Worm (Caenorhabditis elegans) whole organism, L1 larva: Measurements from ENCODE around the gene F44E2.6.
A peak's percentile ranks its signal among the peaks of the same experiment; 100 is the strongest.

Source experiments
- C16A3.4 ChIP-seq: fragments of 150-350 bp; optimal IDR thresholded peaks from 2 replicates; lab custom pipeline; 2014; ENCODE audit warnings: missing biosample characterization, missing genetic modification characterization
- Y116A8C.19 ChIP-seq: sonication (generic microtip); optimal IDR thresholded peaks from 2 replicates; lab custom pipeline; 2016; ENCODE audit warnings: missing compliant biosample characterization, missing genetic modification characterization, borderline replicate concordance
- alr-1 ChIP-seq: fragments of 200-800 bp; sonication (Bioruptor generic); optimal IDR thresholded peaks from 2 replicates; lab custom pipeline; 2018; ENCODE audit warnings: borderline replicate concordance, mild to moderate bottlenecking, missing genetic modification characterization, missing compliant biosample characterization
- ama-1 ChIP-seq: fragments of 150-350 bp; optimal IDR thresholded peaks from 2 replicates; lab custom pipeline; 2014
- ceh-63 ChIP-seq: fragments of 200-800 bp; sonication (Bioruptor generic); optimal IDR thresholded peaks from 2 replicates; lab custom pipeline; 2018; ENCODE audit warnings: mild to moderate bottlenecking, missing genetic modification characterization, missing compliant biosample characterization
- ceh-8 ChIP-seq: fragments of 200-800 bp; sonication (Bioruptor generic); optimal IDR thresholded peaks from 2 replicates; lab custom pipeline; 2018; ENCODE audit warnings: mild to moderate bottlenecking, missing genetic modification characterization, moderate library complexity, missing compliant biosample characterization
- ceh-82 ChIP-seq, 3 experiments: fragments of 150-350 bp in 1 of 3; sonication (generic microtip) in 2 of 3; optimal IDR thresholded peaks; 2 replicates each; lab custom pipeline; 2014 to 2017; ENCODE audit warnings: missing biosample characterization in 3 of 3, missing genetic modification characterization in 3 of 3
- ceh-90 ChIP-seq: sonication (generic microtip); optimal IDR thresholded peaks from 2 replicates; lab custom pipeline; 2016; ENCODE audit warnings: missing genetic modification characterization, missing compliant biosample characterization
- ces-1 ChIP-seq: fragments of 150-350 bp; optimal IDR thresholded peaks from 2 replicates; lab custom pipeline; 2014; ENCODE audit warnings: missing biosample characterization, missing genetic modification reagents, missing genetic modification characterization
- dsc-1 ChIP-seq: sonication (generic microtip); optimal IDR thresholded peaks from 2 replicates; lab custom pipeline; 2016; ENCODE audit warnings: mild to moderate bottlenecking, missing genetic modification characterization, missing compliant biosample characterization
- efl-1 ChIP-seq, 4 experiments: fragments of 150-350 bp; optimal IDR thresholded peaks in 3 of 4; peaks in 1 of 4; 1 replicate in 1 of 4; 2 replicates in 3 of 4; lab custom pipeline; 2014; ENCODE audit warnings: missing biosample characterization in 2 of 4, missing genetic modification characterization in 2 of 4, missing genetic modification reagents in 2 of 4
- efl-3 ChIP-seq: fragments of 200-800 bp; sonication (Bioruptor generic); optimal IDR thresholded peaks from 2 replicates; lab custom pipeline; 2018; ENCODE audit warnings: mild to moderate bottlenecking, missing genetic modification characterization, missing compliant biosample characterization
- fkh-10 ChIP-seq: sonication (generic microtip); optimal IDR thresholded peaks from 2 replicates; lab custom pipeline; 2017; ENCODE audit warnings: missing biosample characterization, missing genetic modification reagents, missing genetic modification characterization
- fkh-8 ChIP-seq: sonication (generic microtip); optimal IDR thresholded peaks from 2 replicates; lab custom pipeline; 2016; ENCODE audit warnings: mild to moderate bottlenecking, missing genetic modification characterization, missing compliant biosample characterization
- fos-1 ChIP-seq: fragments of 150-350 bp; optimal IDR thresholded peaks from 2 replicates; lab custom pipeline; 2014; ENCODE audit warnings: missing biosample characterization, missing genetic modification characterization
- grh-1 ChIP-seq: fragments of 200-800 bp; sonication (Bioruptor generic); IDR thresholded peaks from 2 replicates; pipeline ENCODE4 v1.3.6; 2022; ENCODE audit warnings: missing genetic modification reagents, missing genetic modification characterization, missing compliant biosample characterization
- hlh-17 ChIP-seq: fragments of 200-800 bp; sonication (Bioruptor generic); optimal IDR thresholded peaks from 2 replicates; lab custom pipeline; 2018; ENCODE audit warnings: missing genetic modification characterization, mild to moderate bottlenecking, missing compliant biosample characterization, moderate library complexity, borderline replicate concordance
- hlh-4 ChIP-seq: sonication (generic microtip); optimal IDR thresholded peaks from 2 replicates; lab custom pipeline; 2016; ENCODE audit warnings: mild to moderate bottlenecking, missing genetic modification characterization, missing compliant biosample characterization
- hpl-2 ChIP-seq: fragments of 150-350 bp; optimal IDR thresholded peaks from 2 replicates; lab custom pipeline; 2014; ENCODE audit warnings: missing biosample characterization, missing genetic modification reagents, missing genetic modification characterization
- isw-1 ChIP-seq: fragments of 200-800 bp; sonication (Bioruptor generic); IDR thresholded peaks from 2 replicates; pipeline ENCODE4 v1.3.6; 2022; ENCODE audit warnings: missing genetic modification characterization, missing compliant biosample characterization
- lin-14 ChIP-seq: fragments of 200-800 bp; sonication (Bioruptor generic); optimal IDR thresholded peaks from 2 replicates; lab custom pipeline; 2018; ENCODE audit warnings: mild to moderate bottlenecking, missing genetic modification characterization, moderate library complexity, missing compliant biosample characterization
- lin-15B ChIP-seq: fragments of 150-350 bp; sonication (generic microtip); optimal IDR thresholded peaks from 3 replicates; lab custom pipeline; 2014; ENCODE audit warnings: missing biosample characterization, missing genetic modification characterization
- lin-35 ChIP-seq, 2 experiments: fragments of 150-350 bp; optimal IDR thresholded peaks; 2 replicates each; lab custom pipeline; 2014; ENCODE audit warnings: missing biosample characterization in 2 of 2, missing genetic modification characterization in 2 of 2, missing genetic modification reagents in 2 of 2
- lsy-2 ChIP-seq, 2 experiments: fragments of 150-350 bp; optimal IDR thresholded peaks; 2 replicates each; lab custom pipeline; 2014; ENCODE audit warnings: missing biosample characterization in 2 of 2, missing genetic modification characterization in 2 of 2
- nhr-11 ChIP-seq: fragments of 150-350 bp; optimal IDR thresholded peaks from 2 replicates; lab custom pipeline; 2014; ENCODE audit warnings: missing biosample characterization, missing genetic modification characterization
- nhr-12 ChIP-seq: sonication (generic microtip); optimal IDR thresholded peaks from 2 replicates; lab custom pipeline; 2017; ENCODE audit warnings: missing biosample characterization, missing genetic modification characterization
- nhr-19 ChIP-seq: fragments of 200-800 bp; sonication (Bioruptor generic); conservative IDR thresholded peaks from 2 replicates; pipeline ENCODE4 v1.3.6; 2022; ENCODE audit warnings: missing genetic modification characterization, missing compliant biosample characterization
- nhr-28 ChIP-seq: fragments of 150-350 bp; optimal IDR thresholded peaks from 2 replicates; lab custom pipeline; 2014; ENCODE audit warnings: missing biosample characterization, missing genetic modification characterization
- nhr-47 ChIP-seq: sonication (generic microtip); optimal IDR thresholded peaks from 2 replicates; lab custom pipeline; 2016; ENCODE audit warnings: mild to moderate bottlenecking, missing genetic modification characterization, moderate library complexity, missing compliant biosample characterization
- nhr-71 ChIP-seq: sonication (generic microtip); optimal IDR thresholded peaks from 2 replicates; lab custom pipeline; 2016; ENCODE audit warnings: mild to moderate bottlenecking, missing genetic modification characterization, moderate library complexity, missing compliant biosample characterization
- nhr-84 ChIP-seq: sonication (generic microtip); optimal IDR thresholded peaks from 2 replicates; lab custom pipeline; 2017; ENCODE audit warnings: missing biosample characterization, missing genetic modification characterization
- nhr-85 ChIP-seq: sonication (generic microtip); peaks from one replicate; lab custom pipeline; 2016; ENCODE audit warnings: missing genetic modification characterization, inconsistent platforms, missing compliant biosample characterization
- nhr-90 ChIP-seq: sonication (generic microtip); optimal IDR thresholded peaks from 2 replicates; lab custom pipeline; 2016; ENCODE audit warnings: mild to moderate bottlenecking, missing genetic modification characterization, missing compliant biosample characterization; ENCODE audit not compliant: poor library complexity
- pag-3 ChIP-seq: sonication (generic microtip); optimal IDR thresholded peaks from 2 replicates; lab custom pipeline; 2017; ENCODE audit warnings: missing genetic modification characterization, mild to moderate bottlenecking, missing compliant biosample characterization, antibody characterized with exemption, borderline replicate concordance; ENCODE audit not compliant: insufficient read depth
- pax-3 ChIP-seq: fragments of 200-800 bp; sonication (Bioruptor generic); optimal IDR thresholded peaks from 2 replicates; lab custom pipeline; 2018; ENCODE audit warnings: mild to moderate bottlenecking, missing genetic modification characterization, moderate library complexity, missing compliant biosample characterization
- pqm-1 ChIP-seq: sonication (generic microtip); optimal IDR thresholded peaks from 3 replicates; lab custom pipeline; 2017; ENCODE audit warnings: missing biosample characterization, missing genetic modification characterization
- rnt-1 ChIP-seq: sonication (generic microtip); optimal IDR thresholded peaks from 2 replicates; lab custom pipeline; 2016; ENCODE audit warnings: mild to moderate bottlenecking, missing genetic modification characterization, moderate library complexity, missing compliant biosample characterization
- snpc-4 ChIP-seq: fragments of 150-350 bp; optimal IDR thresholded peaks from 2 replicates; lab custom pipeline; 2014; ENCODE audit warnings: missing biosample characterization, missing genetic modification characterization
- snu-23 ChIP-seq: sonication (generic microtip); optimal IDR thresholded peaks from 2 replicates; lab custom pipeline; 2016; ENCODE audit warnings: missing genetic modification characterization, missing compliant biosample characterization
- sptf-1 ChIP-seq: fragments of 150-350 bp; optimal IDR thresholded peaks from 2 replicates; lab custom pipeline; 2014; ENCODE audit warnings: missing biosample characterization, missing genetic modification characterization
- swsn-7 ChIP-seq: sonication (generic microtip); optimal IDR thresholded peaks from 2 replicates; lab custom pipeline; 2016; ENCODE audit warnings: missing genetic modification characterization, missing compliant biosample characterization
- tbx-2 ChIP-seq: sonication (generic microtip); optimal IDR thresholded peaks from 2 replicates; lab custom pipeline; 2016; ENCODE audit warnings: missing genetic modification characterization, missing compliant biosample characterization
- unc-130 ChIP-seq: fragments of 150-350 bp; optimal IDR thresholded peaks from 2 replicates; lab custom pipeline; 2017; ENCODE audit warnings: missing biosample characterization, missing genetic modification characterization, inconsistent platforms
- unc-30 ChIP-seq: sonication (generic microtip); optimal IDR thresholded peaks from 2 replicates; lab custom pipeline; 2017; ENCODE audit warnings: missing biosample characterization, missing genetic modification characterization
- unc-62 ChIP-seq: fragments of 150-350 bp; optimal IDR thresholded peaks from 2 replicates; lab custom pipeline; 2014; ENCODE audit warnings: missing biosample characterization, missing genetic modification reagents, missing genetic modification characterization
- unc-86 ChIP-seq: sonication (generic microtip); optimal IDR thresholded peaks from 2 replicates; lab custom pipeline; 2016; ENCODE audit warnings: missing genetic modification characterization, missing compliant biosample characterization
- zag-1 ChIP-seq: fragments of 150-350 bp; optimal IDR thresholded peaks from 2 replicates; lab custom pipeline; 2014; ENCODE audit warnings: missing biosample characterization, missing genetic modification characterization
- zip-4 ChIP-seq: fragments of 200-800 bp; sonication (Bioruptor generic); optimal IDR thresholded peaks from 2 replicates; lab custom pipeline; 2018; ENCODE audit warnings: mild to moderate bottlenecking, missing genetic modification characterization, moderate library complexity, missing compliant biosample characterization
- ztf-4 ChIP-seq: fragments of 150-350 bp; optimal IDR thresholded peaks from 2 replicates; lab custom pipeline; 2014; ENCODE audit warnings: missing biosample characterization, missing genetic modification characterization

The F44E2.6 gene

DNA sequence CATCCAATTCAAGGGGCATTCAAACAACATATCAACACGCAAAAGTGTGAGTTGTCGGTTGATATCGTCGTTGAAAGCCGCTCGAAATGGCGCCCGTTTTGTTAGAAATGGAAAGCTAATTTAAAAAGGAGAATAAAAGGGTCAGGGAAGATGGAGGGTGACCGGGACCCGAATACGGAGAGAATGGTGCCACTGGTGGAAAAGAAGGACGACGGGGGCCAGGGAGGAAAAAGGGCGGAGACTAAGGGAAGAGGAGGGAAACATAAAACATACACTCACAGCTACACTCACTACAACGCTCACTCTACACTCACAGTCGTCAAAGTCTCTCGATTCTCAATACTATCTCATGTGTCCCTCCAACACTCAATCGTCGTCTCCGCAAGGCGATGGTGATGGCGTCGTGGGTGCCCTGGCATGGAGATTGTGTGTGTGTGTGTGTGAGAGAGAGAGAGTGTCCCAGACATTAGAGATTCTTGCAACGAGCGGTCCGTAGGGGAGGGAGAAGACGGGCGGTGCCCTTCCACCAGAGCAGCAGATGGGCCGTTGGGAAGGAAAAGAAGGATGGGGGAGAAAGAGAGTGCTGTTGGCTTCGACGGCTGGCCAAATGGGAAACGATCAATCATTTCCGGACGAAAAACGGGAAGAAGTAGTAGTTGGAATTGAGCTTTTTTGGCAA is 29.1 kb upstream of the F44E2.6 start (continued):
- TF ChIP-seq nhr-12 (no peak), unc-30 (tag; lab: Kevin White, UChicago) (no peak), hpl-2 (no peak), nhr-84 (tag; lab: Kevin White, UChicago) (no peak), ama-1 (peak; percentile 71), lin-14 (GFP tag; lab: Kevin White, UChicago) (peak; percentile 97), nhr-90 (no peak), unc-62 (GFP tag; lab: Kevin White, UChicago) (no peak), ceh-90 (no peak), pax-3 (tag; lab: Kevin White, UChicago) (no peak), dsc-1 (tag; lab: Kevin White, UChicago) (peak; percentile 68), rnt-1 (tag; lab: Kevin White, UChicago) (peak; percentile 82), fos-1 (tag; lab: Kevin White, UChicago) (peak; percentile 72), hlh-4 (no peak), isw-1 (GFP tag; lab: Robert Waterston, UW) (peak; percentile 62), unc-86 (tag; lab: Kevin White, UChicago) (peak; percentile 88), pqm-1 (tag; lab: Kevin White, UChicago) (no peak), pag-3 (tag; lab: Kevin White, UChicago) (no peak), nhr-28 (tag; lab: Kevin White, UChicago) (no peak), alr-1 (no peak), ceh-82 (tag; optimal IDR thresholded peaks at IDR 0.05; lab: Kevin White, UChicago) (peak; percentile 71 to 84 (median 74)), unc-130 (no peak), grh-1 (GFP tag; lab: Robert Waterston, UW) (no peak), zag-1 (tag; lab: Kevin White, UChicago) (peak; percentile 72), ces-1 (no peak), fkh-10 (GFP tag; lab: Kevin White, UChicago) (peak; percentile 70), ztf-4 (tag; lab: Kevin White, UChicago) (peak; percentile 64), fkh-8 (tag; lab: Kevin White, UChicago) (peak; percentile 81), nhr-11 (tag; lab: Kevin White, UChicago) (peak; percentile 42), lin-15B (tag; lab: Kevin White, UChicago) (no peak), efl-1 (optimal IDR thresholded peaks at IDR 0.05; lab: Kevin White, UChicago) (peak; percentile 75 to 76), efl-1 (GFP tag; optimal IDR thresholded peaks at IDR 0.05 in 1 of 2; lab: Kevin White, UChicago) (peak; percentile 25 to 94), zip-4 (no peak), nhr-19 (GFP tag; lab: Robert Waterston, UW) (peak; percentile 78), snu-23 (GFP tag; lab: Kevin White, UChicago) (peak; percentile 94), sptf-1 (tag; lab: Kevin White, UChicago) (no peak), hlh-17 (no peak), Y116A8C.19 (tag; lab: Kevin White, UChicago) (no peak), lsy-2 (tag; optimal IDR thresholded peaks at IDR 0.05; lab: Kevin White, UChicago) (peak; percentile 74 to 88), snpc-4 (tag; lab: Kevin White, UChicago) (peak; percentile 25)

DNA sequence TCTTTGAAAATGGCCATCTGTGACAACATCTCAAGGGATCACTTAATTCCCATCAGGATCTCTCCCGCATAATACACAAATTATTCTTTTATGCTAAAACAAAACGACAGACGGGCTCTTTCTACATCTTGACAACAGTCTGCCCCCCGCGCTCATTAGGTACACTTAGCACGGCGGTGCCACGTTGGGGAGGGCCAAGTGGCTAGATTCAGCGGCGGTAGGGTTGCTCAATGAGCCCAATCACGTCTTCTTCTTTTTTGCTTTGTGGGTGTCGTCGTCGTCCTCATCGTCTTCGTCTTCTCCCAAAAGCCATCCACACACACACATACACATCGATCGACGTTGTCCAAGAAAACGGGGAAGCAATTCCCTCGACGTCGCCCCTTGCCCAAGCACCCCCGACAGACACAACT is 28.0 kb upstream of the F44E2.6 start:
- TF ChIP-seq snu-23 (GFP tag; lab: Kevin White, UChicago) (peak; percentile 8), ceh-63 (GFP tag; lab: Kevin White, UChicago) (peak; percentile 28), lin-35 (GFP tag; optimal IDR thresholded peaks at IDR 0.05; lab: Kevin White, UChicago) (peak in 1 of 2 experiments; percentile 8), nhr-71 (tag; lab: Kevin White, UChicago) (peak; percentile 19), C16A3.4 (tag; lab: Kevin White, UChicago) (no peak), alr-1 (no peak), fkh-10 (GFP tag; lab: Kevin White, UChicago) (peak; percentile 26), nhr-47 (tag; lab: Kevin White, UChicago) (peak; percentile 11), tbx-2 (tag; lab: Kevin White, UChicago) (peak; percentile 32), nhr-85 (tag; lab: Kevin White, UChicago) (peak; percentile 73), ceh-8 (GFP tag; lab: Kevin White, UChicago) (no peak), swsn-7 (tag; lab: Kevin White, UChicago) (peak; percentile 39), zag-1 (tag; lab: Kevin White, UChicago) (no peak), efl-3 (GFP tag; lab: Kevin White, UChicago) (no peak), ceh-82 (tag; optimal IDR thresholded peaks at IDR 0.05; lab: Kevin White, UChicago) (peak in 1 of 3 experiments; percentile 64), unc-130 (no peak), efl-1 (optimal IDR thresholded peaks at IDR 0.05; lab: Kevin White, UChicago) (no peak), efl-1 (GFP tag; optimal IDR thresholded peaks at IDR 0.05 in 1 of 2; lab: Kevin White, UChicago) (peak in 1 of 2 experiments; percentile 72), lin-14 (GFP tag; lab: Kevin White, UChicago) (peak; percentile 75), ztf-4 (tag; lab: Kevin White, UChicago) (no peak)
